Fruit fly (Drosophila melanogaster): ENCODE measurements around the gene CG3769.

- TF ChIP-seq h (optimal IDR thresholded peaks at IDR 0.05), result no peak
- no peak for TF ChIP-seq Sin3A (optimal IDR thresholded peaks at IDR 0.05)
Measured at dm6 chr2L:9396396-9396795, 38.8 kb upstream of the CG3769 start.

Data from Kc167 (cell line).